Fruit fly (Drosophila melanogaster) whole organism, embryonic: ENCODE data around the gene CG31882.

Experiments used
- Atf6 ChIP-seq: fragments of 200-800 bp; sonication (Bioruptor generic); IDR thresholded peaks from 2 replicates; pipeline ENCODE4 v1.3.6; 2022; ENCODE audit warnings: missing biosample characterization, missing genetic modification characterization
- Bgb ChIP-seq: fragments of 200-800 bp; sonication (Bioruptor generic); IDR thresholded peaks from 2 replicates; pipeline ENCODE4 v1.3.6; 2022; ENCODE audit warnings: missing biosample characterization, missing genetic modification characterization; ENCODE audit not compliant: partially characterized antibody
- CG12659 ChIP-seq: fragments of 200-800 bp; sonication (Bioruptor generic); optimal IDR thresholded peaks from 3 replicates; lab custom pipeline; 2017; ENCODE audit warnings: mild to moderate bottlenecking, missing biosample characterization, missing genetic modification reagents, missing genetic modification characterization
- CG12769 ChIP-seq: fragments of 200-800 bp; sonication (Bioruptor generic); optimal IDR thresholded peaks from 2 replicates; lab custom pipeline; 2019; ENCODE audit warnings: missing biosample characterization, mild to moderate bottlenecking, missing genetic modification characterization, moderate library complexity
- CG14014 ChIP-seq: fragments of 200-800 bp; sonication (Bioruptor generic); IDR thresholded peaks from 2 replicates; pipeline ENCODE4 v1.3.6; 2022; ENCODE audit warnings: missing biosample characterization, missing genetic modification characterization
- CG14710 ChIP-seq: fragments of 200-800 bp; sonication (Bioruptor generic); optimal IDR thresholded peaks from 3 replicates; lab custom pipeline; 2019; ENCODE audit warnings: missing biosample characterization, mild to moderate bottlenecking, missing genetic modification characterization, moderate library complexity
- CG17385 ChIP-seq: fragments of 200-800 bp; sonication (Bioruptor generic); optimal IDR thresholded peaks from 3 replicates; lab custom pipeline; 2018; ENCODE audit warnings: missing biosample characterization, mild to moderate bottlenecking, missing genetic modification characterization
- CG17568 ChIP-seq: fragments of 200-800 bp; sonication (Bioruptor generic); optimal IDR thresholded peaks from 2 replicates; lab custom pipeline; 2018; ENCODE audit warnings: missing biosample characterization, mild to moderate bottlenecking, missing genetic modification characterization, moderate library complexity
- CG2120 ChIP-seq: fragments of 200-800 bp; sonication (Bioruptor generic); optimal IDR thresholded peaks from 3 replicates; lab custom pipeline; 2016; ENCODE audit warnings: missing biosample characterization, missing genetic modification characterization
- CG33213 ChIP-seq: fragments of 200-800 bp; sonication (Bioruptor generic); optimal IDR thresholded peaks from 3 replicates; lab custom pipeline; 2016; ENCODE audit warnings: missing biosample characterization, missing genetic modification characterization
- CG42726 ChIP-seq: fragments of 200-800 bp; sonication (Bioruptor generic); IDR thresholded peaks from 2 replicates; pipeline ENCODE4 v1.3.6; 2022; ENCODE audit warnings: missing biosample characterization, missing genetic modification characterization; ENCODE audit not compliant: partially characterized antibody
- CG4404 ChIP-seq: fragments of 200-800 bp; sonication (Bioruptor generic); IDR thresholded peaks from 2 replicates; pipeline ENCODE4 v1.3.6; 2022; ENCODE audit warnings: missing biosample characterization, missing genetic modification characterization
- CG8478 ChIP-seq: fragments of >200 bp; optimal IDR thresholded peaks from 2 replicates; lab custom pipeline; 2018
- Dbx ChIP-seq: fragments of 200-800 bp; sonication (Bioruptor generic); IDR thresholded peaks from 3 replicates; pipeline ENCODE4 v1.3.6; 2022; ENCODE audit warnings: missing biosample characterization, missing genetic modification characterization
- Dfd ChIP-seq, 2 experiments: fragments of >200 bp; optimal IDR thresholded peaks; 2 replicates each; lab custom pipeline; 2017; ENCODE audit warnings: missing biosample characterization in 2 of 2, missing genetic modification characterization in 2 of 2
- E2f2 ChIP-seq: fragments of 200-800 bp; sonication (Bioruptor generic); IDR thresholded peaks from 2 replicates; pipeline ENCODE4 v1.3.6; 2022; ENCODE audit warnings: missing biosample characterization, missing genetic modification characterization
- Eip74EF ChIP-seq, 2 experiments: fragments of 200-800 bp in 1 of 2; fragments of >200 bp in 1 of 2; sonication (Bioruptor generic) in 1 of 2; optimal IDR thresholded peaks; 2 replicates each; lab custom pipeline; 2017 to 2019; ENCODE audit warnings: missing biosample characterization in 2 of 2, missing genetic modification characterization in 2 of 2, mild to moderate bottlenecking in 1 of 2, moderate library complexity in 1 of 2
- HLH4C ChIP-seq: fragments of 200-800 bp; sonication (Bioruptor generic); IDR thresholded peaks from 3 replicates; pipeline ENCODE4 v1.3.6; 2022; ENCODE audit warnings: missing biosample characterization, missing genetic modification characterization; ENCODE audit not compliant: partially characterized antibody
- HmgZ ChIP-seq: fragments of 200-800 bp; sonication (Bioruptor generic); optimal IDR thresholded peaks from 2 replicates; lab custom pipeline; 2018; ENCODE audit warnings: missing biosample characterization, mild to moderate bottlenecking, missing genetic modification characterization
- Hr39 ChIP-seq: fragments of >200 bp; optimal IDR thresholded peaks from 2 replicates; lab custom pipeline; 2017
- MESR4 ChIP-seq: fragments of 200-800 bp; sonication (Bioruptor generic); optimal IDR thresholded peaks from 2 replicates; lab custom pipeline; 2018; ENCODE audit warnings: missing biosample characterization, mild to moderate bottlenecking, missing genetic modification characterization, moderate library complexity
- Meics ChIP-seq: fragments of 200-800 bp; sonication (Bioruptor generic); optimal IDR thresholded peaks from 2 replicates; lab custom pipeline; 2017; ENCODE audit warnings: missing biosample characterization, mild to moderate bottlenecking, missing genetic modification characterization
- Myb ChIP-seq: fragments of 200-800 bp; sonication (Bioruptor generic); optimal IDR thresholded peaks from 2 replicates; lab custom pipeline; 2016; ENCODE audit warnings: missing biosample characterization, missing genetic modification characterization
- NFAT ChIP-seq: fragments of 200-800 bp; sonication (Bioruptor generic); IDR thresholded peaks from 2 replicates; pipeline ENCODE4 v1.3.6; 2022; ENCODE audit warnings: missing biosample characterization, missing genetic modification characterization
- Neu2 ChIP-seq: fragments of 200-800 bp; sonication (Bioruptor generic); optimal IDR thresholded peaks from 3 replicates; lab custom pipeline; 2016; ENCODE audit warnings: missing biosample characterization, missing genetic modification characterization, borderline replicate concordance
- NfI ChIP-seq: fragments of 200-800 bp; sonication (Bioruptor generic); optimal IDR thresholded peaks from 3 replicates; lab custom pipeline; 2018; ENCODE audit warnings: missing biosample characterization, mild to moderate bottlenecking, missing genetic modification characterization, moderate library complexity
- Opbp ChIP-seq: fragments of 200-800 bp; sonication (Bioruptor generic); IDR thresholded peaks from 3 replicates; pipeline ENCODE4 v1.3.6; 2022; ENCODE audit warnings: missing biosample characterization, missing genetic modification characterization; ENCODE audit not compliant: partially characterized antibody
- Pdp1 ChIP-seq, 2 experiments: fragments of 200-800 bp; sonication (Bioruptor generic); optimal IDR thresholded peaks; 3 replicates each; lab custom pipeline; 2016; ENCODE audit warnings: missing biosample characterization in 2 of 2, missing genetic modification characterization in 2 of 2, mild to moderate bottlenecking in 1 of 2, moderate library complexity in 1 of 2
- Poxn ChIP-seq: fragments of 200-800 bp; sonication (Bioruptor generic); IDR thresholded peaks from 2 replicates; pipeline ENCODE4 v1.3.6; 2022; ENCODE audit warnings: missing biosample characterization, missing genetic modification characterization
- Sox100B ChIP-seq: fragments of 200-800 bp; sonication (Bioruptor generic); optimal IDR thresholded peaks from 3 replicates; lab custom pipeline; 2018; ENCODE audit warnings: missing biosample characterization, mild to moderate bottlenecking, missing genetic modification characterization
- bab2 ChIP-seq: fragments of 200-800 bp; sonication (Bioruptor generic); optimal IDR thresholded peaks from 2 replicates; lab custom pipeline; 2016; ENCODE audit warnings: missing biosample characterization, missing genetic modification characterization
- cas ChIP-seq: fragments of 200-800 bp; sonication (Bioruptor generic); IDR thresholded peaks from 2 replicates; pipeline ENCODE4 v1.3.6; 2022; ENCODE audit warnings: missing biosample characterization, missing genetic modification characterization
- cwo ChIP-seq: fragments of 200-800 bp; sonication (Bioruptor generic); optimal IDR thresholded peaks from 3 replicates; lab custom pipeline; 2017; ENCODE audit warnings: missing biosample characterization, missing genetic modification characterization, mild to moderate bottlenecking, moderate library complexity, missing genetic modification reagents
- gcm ChIP-seq: fragments of 200-800 bp; sonication (Bioruptor generic); optimal IDR thresholded peaks from 2 replicates; lab custom pipeline; 2019; ENCODE audit warnings: missing biosample characterization, mild to moderate bottlenecking, missing genetic modification characterization, moderate library complexity
- gro ChIP-seq: fragments of 200-800 bp; sonication (Bioruptor generic); optimal IDR thresholded peaks from 2 replicates; lab custom pipeline; 2016; ENCODE audit warnings: missing biosample characterization, missing genetic modification characterization
- gsb ChIP-seq: fragments of 200-800 bp; sonication (Bioruptor generic); IDR thresholded peaks from 2 replicates; pipeline ENCODE4 v1.3.6; 2022; ENCODE audit warnings: missing biosample characterization, missing genetic modification characterization
- ind ChIP-seq: fragments of 200-800 bp; sonication (Bioruptor generic); optimal IDR thresholded peaks from 3 replicates; lab custom pipeline; 2016; ENCODE audit warnings: missing biosample characterization, missing genetic modification characterization
- jing ChIP-seq: fragments of 200-800 bp; sonication (Bioruptor generic); optimal IDR thresholded peaks from 2 replicates; lab custom pipeline; 2018; ENCODE audit warnings: missing biosample characterization, mild to moderate bottlenecking, missing genetic modification characterization
- knrl ChIP-seq: fragments of 200-800 bp; sonication (Bioruptor generic); IDR thresholded peaks from 3 replicates; pipeline ENCODE4 v1.3.6; 2022; ENCODE audit warnings: missing biosample characterization, missing genetic modification characterization; ENCODE audit not compliant: partially characterized antibody
- onecut ChIP-seq: fragments of 200-800 bp; sonication (Bioruptor generic); IDR thresholded peaks from 2 replicates; pipeline ENCODE4 v1.3.6; 2022; ENCODE audit warnings: missing biosample characterization, missing genetic modification characterization
- pum ChIP-seq: fragments of 200-800 bp; sonication (Bioruptor generic); optimal IDR thresholded peaks from 2 replicates; lab custom pipeline; 2016; ENCODE audit warnings: missing biosample characterization, missing genetic modification characterization
- repo ChIP-seq: fragments of 200-800 bp; sonication (Bioruptor generic); optimal IDR thresholded peaks from 2 replicates; lab custom pipeline; 2016; ENCODE audit warnings: missing biosample characterization, missing genetic modification characterization
- scrt ChIP-seq: fragments of 200-800 bp; sonication (Bioruptor generic); optimal IDR thresholded peaks from 2 replicates; lab custom pipeline; 2018; ENCODE audit warnings: missing biosample characterization, mild to moderate bottlenecking, missing genetic modification characterization, moderate library complexity
- sens ChIP-seq: fragments of 200-800 bp; sonication (Bioruptor generic); peaks from one replicate; lab custom pipeline; 2016; ENCODE audit warnings: missing biosample characterization, missing genetic modification characterization
- seq ChIP-seq: fragments of 200-800 bp; sonication (Bioruptor generic); IDR thresholded peaks from 2 replicates; pipeline ENCODE4 v1.3.6; 2022; ENCODE audit warnings: missing biosample characterization, missing genetic modification characterization
- so ChIP-seq: fragments of 200-800 bp; sonication (Bioruptor generic); IDR thresholded peaks from 3 replicates; pipeline ENCODE4 v1.3.6; 2022; ENCODE audit warnings: missing biosample characterization, missing genetic modification characterization
- sob ChIP-seq: fragments of 200-800 bp; sonication (Bioruptor generic); IDR thresholded peaks from 2 replicates; pipeline ENCODE4 v1.3.6; 2022; ENCODE audit warnings: missing biosample characterization, missing genetic modification characterization
- tll ChIP-seq, 2 experiments: fragments of 200-800 bp in 1 of 2; fragments of >200 bp in 1 of 2; sonication (Bioruptor generic) in 1 of 2; optimal IDR thresholded peaks; 2 replicates each; lab custom pipeline; 2017 to 2019; ENCODE audit warnings: missing biosample characterization in 2 of 2, missing genetic modification characterization in 2 of 2, mild to moderate bottlenecking in 1 of 2, moderate library complexity in 1 of 2
- wek ChIP-seq: fragments of 200-800 bp; sonication (Bioruptor generic); optimal IDR thresholded peaks from 3 replicates; lab custom pipeline; 2018; ENCODE audit warnings: missing biosample characterization, mild to moderate bottlenecking, missing genetic modification characterization, moderate library complexity

CG31882 gene

DNA sequence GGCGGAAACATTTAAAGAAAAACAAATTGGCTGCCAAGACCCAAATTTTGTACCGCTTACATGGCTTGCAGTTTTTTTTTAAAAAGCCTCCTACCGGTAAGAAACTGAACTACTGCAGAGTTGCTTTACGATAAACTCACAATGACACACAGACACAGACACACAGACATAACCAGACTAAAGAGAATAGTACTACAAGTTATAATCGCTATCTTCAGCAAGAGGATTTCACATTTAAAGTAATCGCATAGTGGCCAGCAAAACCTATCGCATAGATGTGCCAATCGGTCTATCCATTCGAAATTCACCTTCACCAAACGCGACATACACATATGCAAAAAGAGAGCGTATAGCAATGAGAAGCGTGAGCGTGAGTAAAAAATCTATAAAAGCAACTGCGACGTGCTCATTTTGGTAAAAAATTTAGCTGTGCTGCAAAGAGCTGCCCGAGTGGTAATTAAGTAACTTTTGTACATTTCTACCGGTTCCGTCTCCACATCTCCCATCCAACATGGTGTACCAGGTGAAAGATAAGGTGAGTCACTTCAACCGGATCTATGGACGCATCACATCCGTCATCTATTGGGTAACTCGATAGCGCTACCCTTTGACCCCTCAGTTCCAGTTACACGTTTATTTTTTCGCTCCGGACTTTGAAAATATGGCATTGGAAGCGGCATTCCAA is 11.9 kb downstream of the CG31882 start, which contains the start of gene Trx2 (continued):
- TF ChIP-seq gsb (no peak), CG4404 (GFP tag; lab: Robert Waterston, UW) (no peak), CG12659 (peak; percentile 51), Hr39 (no peak), jing (GFP tag; lab: Kevin White, UChicago) (no peak), Opbp (0 out of 3 replicates have a peak, but pooled peaks have one; percentile 37), HLH4C (GFP tag; lab: Robert Waterston, UW) (peak; percentile 85), Eip74EF (GFP tag; optimal IDR thresholded peaks at IDR 0.05; lab: Kevin White, UChicago) (peak in 1 of 2 experiments; percentile 34), Sox100B (GFP tag; lab: Kevin White, UChicago) (no peak), CG8478 (peak; percentile 25), Myb (no peak), CG14014 (GFP tag; lab: Robert Waterston, UW) (peak; percentile 47; the same call in 1 of the 2 replicates), sob (GFP tag; lab: Robert Waterston, UW) (peak; percentile 50; the same call in 1 of the 2 replicates), CG17568 (peak; percentile 69), gro (GFP tag; lab: Kevin White, UChicago) (peak; percentile 56), CG42726 (peak; percentile 61; the same call in 1 of the 2 replicates), ind (no peak), pum (GFP tag; lab: Kevin White, UChicago) (no peak), E2f2 (GFP tag; lab: Robert Waterston, UW) (peak; percentile 75; the same call in 1 of the 2 replicates), Dfd (GFP tag; optimal IDR thresholded peaks at IDR 0.05; lab: Kevin White, UChicago) (no peak), scrt (peak; percentile 51), tll (GFP tag; optimal IDR thresholded peaks at IDR 0.05; lab: Kevin White, UChicago) (no peak), so (peak; percentile 66; the same call in 1 of the 3 replicates), Atf6 (GFP tag; lab: Robert Waterston, UW) (peak; percentile 51; the same call in 1 of the 2 replicates), repo (GFP tag; lab: Kevin White, UChicago) (peak; percentile 33), sens (GFP tag; lab: Kevin White, UChicago) (peak; percentile 49), CG33213 (GFP tag; lab: Kevin White, UChicago) (no peak), onecut (GFP tag; lab: Robert Waterston, UW) (peak; percentile 68), Bgb (GFP tag; lab: Robert Waterston, UW) (peak; percentile 57; the same call in 1 of the 2 replicates), Dbx (peak; percentile 55; the same call in 2 of the 3 replicates), CG2120 (GFP tag; lab: Kevin White, UChicago) (peak; percentile 2), cas (no peak), Pdp1 (GFP tag; optimal IDR thresholded peaks at IDR 0.05; lab: Kevin White, UChicago) (peak in 1 of 2 experiments; percentile 80), Neu2 (GFP tag; lab: Kevin White, UChicago) (no peak), gcm (GFP tag; lab: Kevin White, UChicago) (peak; percentile 40), NfI (GFP tag; lab: Kevin White, UChicago) (no peak), wek (GFP tag; lab: Kevin White, UChicago) (no peak), CG17385 (GFP tag; lab: Kevin White, UChicago) (peak; percentile 38), MESR4 (peak; percentile 44), CG12769 (peak; percentile 46), CG14710 (tag; lab: Kevin White, UChicago) (no peak), Poxn (GFP tag; lab: Robert Waterston, UW) (no peak), knrl (GFP tag; lab: Robert Waterston, UW) (no peak), Meics (GFP tag; lab: Kevin White, UChicago) (peak; percentile 30), cwo (peak; percentile 18), NFAT (GFP tag; lab: Robert Waterston, UW) (peak; percentile 63), HmgZ (tag; lab: Kevin White, UChicago) (peak; percentile 12), bab2 (GFP tag; lab: Kevin White, UChicago) (no peak), seq (no peak; the same call in 1 of the 2 replicates)
